Fruit fly (Drosophila melanogaster) whole organism, embryonic: ENCODE data around the gene rdog.

Experiments used
- hth ChIP-seq: fragments of >200 bp; optimal IDR thresholded peaks from 2 replicates; lab custom pipeline; 2017; ENCODE audit warnings: inconsistent platforms
- org-1 ChIP-seq: fragments of 200-800 bp; sonication (Bioruptor generic); optimal IDR thresholded peaks from 2 replicates; lab custom pipeline; 2017; ENCODE audit warnings: missing biosample characterization, missing genetic modification characterization
- pan ChIP-seq, 4 experiments: fragments of >200 bp in 3 of 4; fragments of 200-800 bp in 1 of 4; sonication (Bioruptor generic) in 1 of 4; optimal IDR thresholded peaks in 3 of 4; IDR thresholded peaks in 1 of 4; 2 replicates each; pipeline versions ENCODE4 v1.3.6 to Lab custom; 2017 to 2022; ENCODE audit warnings: missing biosample characterization in 2 of 4, missing genetic modification characterization in 2 of 4, mixed read lengths in 1 of 4
- vnd ChIP-seq: fragments of 200-800 bp; sonication (Bioruptor generic); IDR thresholded peaks from 3 replicates; pipeline ENCODE4 v1.3.6; 2022; ENCODE audit warnings: missing biosample characterization, missing genetic modification characterization; ENCODE audit not compliant: partially characterized antibody

dm6 chr3R:29198299-29198698 is 40.4 kb downstream of the rdog start:
- TF ChIP-seq pan (optimal IDR thresholded peaks at IDR 0.05; lab: Kevin White, UChicago) (no peak), pan (GFP tag; optimal IDR thresholded peaks at IDR 0.05 in 1 of 2, IDR thresholded peaks at IDR 0.05 in 1 of 2) (no peak), vnd (no peak), hth (lab: Kevin White, UChicago) (no peak), org-1 (GFP tag; lab: Kevin White, UChicago) (no peak)
